Fruit fly (Drosophila melanogaster) whole organism, wandering third instar larva: Measurements from ENCODE around the gene CG10725.

Experiments used
- Abd-B ChIP-seq: fragments of >200 bp; optimal IDR thresholded peaks from 2 replicates; lab custom pipeline; 2017; ENCODE audit warnings: missing biosample characterization, missing genetic modification characterization
- CG32264 ChIP-seq: fragments of 200-800 bp; sonication (Bioruptor generic); optimal IDR thresholded peaks from 2 replicates; lab custom pipeline; 2016; ENCODE audit warnings: missing biosample characterization, missing genetic modification characterization
- CG9705 ChIP-seq: fragments of 200-800 bp; sonication (Bioruptor generic); optimal IDR thresholded peaks from 2 replicates; lab custom pipeline; 2018; ENCODE audit warnings: missing biosample characterization, mild to moderate bottlenecking, missing genetic modification characterization
- Dfd ChIP-seq: fragments of >200 bp; optimal IDR thresholded peaks from 2 replicates; lab custom pipeline; 2017; ENCODE audit warnings: missing biosample characterization, missing genetic modification characterization
- Dif ChIP-seq: fragments of 200-275, 200-300 bp; sonication (Bioruptor generic); optimal IDR thresholded peaks from 2 replicates; lab custom pipeline; 2018; ENCODE audit warnings: missing biosample characterization, missing genetic modification characterization; ENCODE audit not compliant: partially characterized antibody
- GATAd ChIP-seq: sonication (Bioruptor generic); optimal IDR thresholded peaks from 2 replicates; lab custom pipeline; 2016; ENCODE audit warnings: missing biosample characterization, missing genetic modification characterization
- HLH106 ChIP-seq: fragments of 200-800 bp; optimal IDR thresholded peaks from 3 replicates; lab custom pipeline; 2019; ENCODE audit warnings: missing biosample characterization, mild to moderate bottlenecking, missing genetic modification characterization, moderate library complexity
- Hnf4 ChIP-seq: fragments of 200-800 bp; sonication (Bioruptor generic); optimal IDR thresholded peaks from 2 replicates; lab custom pipeline; 2016; ENCODE audit warnings: missing biosample characterization, mild to moderate bottlenecking, missing genetic modification characterization
- Hr83 ChIP-seq: fragments of 200-300 bp; sonication (Bioruptor generic); optimal IDR thresholded peaks from 2 replicates; lab custom pipeline; 2016; ENCODE audit warnings: missing biosample characterization, mild to moderate bottlenecking, missing genetic modification characterization, moderate library complexity; ENCODE audit not compliant: poor library complexity, severe bottlenecking
- Mio ChIP-seq: sonication (Bioruptor generic); optimal IDR thresholded peaks from 2 replicates; lab custom pipeline; 2016; ENCODE audit warnings: missing biosample characterization, missing genetic modification characterization
- Myc ChIP-seq: fragments of >200 bp; optimal IDR thresholded peaks from 2 replicates; lab custom pipeline; 2017
- N ChIP-seq: fragments of >200 bp; optimal IDR thresholded peaks from 2 replicates; lab custom pipeline; 2018; ENCODE audit warnings: missing biosample characterization, missing external identifiers, missing genetic modification characterization
- Rel ChIP-seq, 2 experiments: fragments of 200-800 bp; sonication (Bioruptor generic) in 1 of 2; optimal IDR thresholded peaks; 2 replicates in 1 of 2; 3 replicates in 1 of 2; lab custom pipeline; 2016 to 2019; ENCODE audit warnings: mild to moderate bottlenecking in 2 of 2, missing biosample characterization in 2 of 2, missing genetic modification characterization in 2 of 2, moderate library complexity in 1 of 2
- Vsx2 ChIP-seq: fragments of 200-300, 225-300 bp; sonication (Bioruptor generic); optimal IDR thresholded peaks from 2 replicates; lab custom pipeline; 2018; ENCODE audit warnings: missing biosample characterization, missing genetic modification characterization; ENCODE audit not compliant: partially characterized antibody
- br ChIP-seq: fragments of 200-800 bp; sonication (Bioruptor generic); optimal IDR thresholded peaks from 2 replicates; lab custom pipeline; 2016; ENCODE audit warnings: missing biosample characterization, missing genetic modification characterization
- brk ChIP-seq: fragments of 200-800 bp; sonication (Bioruptor generic); optimal IDR thresholded peaks from 2 replicates; lab custom pipeline; 2016; ENCODE audit warnings: missing biosample characterization, mild to moderate bottlenecking, missing genetic modification characterization
- dmrt93B ChIP-seq: fragments of 200-800 bp; sonication (Bioruptor generic); optimal IDR thresholded peaks from 2 replicates; lab custom pipeline; 2018; ENCODE audit warnings: missing biosample characterization, mild to moderate bottlenecking, missing genetic modification characterization
- dsf ChIP-seq: sonication (Bioruptor generic); optimal IDR thresholded peaks from 2 replicates; lab custom pipeline; 2016; ENCODE audit warnings: missing biosample characterization, missing genetic modification characterization, borderline replicate concordance
- ey ChIP-seq: fragments of 200-800 bp; sonication (Bioruptor generic); optimal IDR thresholded peaks from 2 replicates; lab custom pipeline; 2016; ENCODE audit warnings: missing biosample characterization, missing genetic modification characterization
- foxo ChIP-seq, 2 experiments: fragments of 200-800 bp; sonication (Bioruptor generic); optimal IDR thresholded peaks; 2 replicates in 1 of 2; 3 replicates in 1 of 2; lab custom pipeline; 2016 to 2017; ENCODE audit warnings: missing biosample characterization in 2 of 2, missing genetic modification characterization in 2 of 2
- fru ChIP-seq: fragments of 200-800 bp; sonication (Bioruptor generic); optimal IDR thresholded peaks from 3 replicates; lab custom pipeline; 2016; ENCODE audit warnings: missing biosample characterization, mild to moderate bottlenecking, missing genetic modification characterization
- jim ChIP-seq: fragments of 175-275, 200-325 bp; sonication (Bioruptor generic); optimal IDR thresholded peaks from 2 replicates; lab custom pipeline; 2016; ENCODE audit warnings: missing biosample characterization, mild to moderate bottlenecking, missing genetic modification characterization
- lola ChIP-seq: fragments of >200 bp; optimal IDR thresholded peaks from 2 replicates; lab custom pipeline; 2017; ENCODE audit warnings: missing biosample characterization, missing genetic modification characterization
- pan ChIP-seq: fragments of >200 bp; optimal IDR thresholded peaks from 2 replicates; lab custom pipeline; 2017
- sage ChIP-seq: fragments of 200-800 bp; sonication (Bioruptor generic); optimal IDR thresholded peaks from 2 replicates; lab custom pipeline; 2016; ENCODE audit warnings: missing biosample characterization, mild to moderate bottlenecking, missing genetic modification characterization
- tai ChIP-seq: sonication (Bioruptor generic); optimal IDR thresholded peaks from 2 replicates; lab custom pipeline; 2016; ENCODE audit warnings: missing biosample characterization, missing genetic modification characterization
- usp ChIP-seq: fragments of >200 bp; optimal IDR thresholded peaks from 2 replicates; lab custom pipeline; 2017; ENCODE audit warnings: missing biosample characterization, missing genetic modification characterization
- woc ChIP-seq: sonication (Bioruptor generic); optimal IDR thresholded peaks from 2 replicates; lab custom pipeline; 2016; ENCODE audit warnings: missing biosample characterization, mild to moderate bottlenecking, missing genetic modification characterization

The CG10725 gene

dm6 chr3L:13450177-13450793 lies 12.5 kb downstream of the CG10725 start, which contains the start of the genes JMJD7 and CG10738 (continued):
- TF ChIP-seq Dif (GFP tag; lab: Kevin White, UChicago), result no peak
- peak; percentile 66 for TF ChIP-seq HLH106 (tag; lab: Kevin White, UChicago)
- no peak for TF ChIP-seq brk (GFP tag; lab: Kevin White, UChicago)
- no peak for TF ChIP-seq Mio
- TF ChIP-seq Abd-B (GFP tag; lab: Kevin White, UChicago), result no peak
- TF ChIP-seq ey, result peak; percentile 5
- TF ChIP-seq tai (GFP tag; lab: Kevin White, UChicago), result no peak
- TF ChIP-seq N (GFP tag; lab: Kevin White, UChicago), result no peak
- no peak for TF ChIP-seq Vsx2 (GFP tag; lab: Kevin White, UChicago)
- TF ChIP-seq Myc (lab: Kevin White, UChicago), result no peak

- no peak for TF ChIP-seq sage (GFP tag; lab: Kevin White, UChicago)
- no peak for TF ChIP-seq Rel (GFP tag; optimal IDR thresholded peaks at IDR 0.05; lab: Kevin White, UChicago)
- TF ChIP-seq Rel (tag; optimal IDR thresholded peaks at IDR 0.05; lab: Kevin White, UChicago), result no peak
- TF ChIP-seq br, result no peak
- no peak for TF ChIP-seq CG32264 (GFP tag; lab: Kevin White, UChicago)
- no peak for TF ChIP-seq Myc (lab: Kevin White, UChicago)
- no peak for TF ChIP-seq Vsx2 (GFP tag; lab: Kevin White, UChicago)
- TF ChIP-seq pan, result no peak
- no peak for TF ChIP-seq jim
- no peak for TF ChIP-seq Hr83 (GFP tag; lab: Kevin White, UChicago)
- no peak for TF ChIP-seq dmrt93B (GFP tag; lab: Kevin White, UChicago)
Observed at dm6 chr3L:13451562-13451961, 13.8 kb downstream of the CG10725 start.

DNA sequence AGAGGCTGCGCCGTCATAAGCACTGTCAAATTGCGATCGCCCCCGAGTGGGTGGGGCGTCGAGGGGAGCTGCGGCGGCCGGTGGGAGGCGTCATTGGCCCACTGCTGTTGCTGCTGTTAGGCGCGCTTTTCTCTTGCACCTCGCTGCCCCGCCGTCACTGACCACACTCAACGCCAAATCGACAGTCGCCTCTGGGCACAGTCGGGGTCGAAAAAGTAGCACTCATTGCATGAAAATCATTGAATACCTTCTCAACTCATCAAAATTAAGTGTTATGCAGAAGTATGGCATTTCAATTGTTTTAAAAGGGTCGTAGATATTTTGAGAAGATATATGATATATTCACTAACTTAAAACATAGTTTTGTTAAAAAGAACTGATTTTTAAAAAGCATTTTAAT lies 14.5 kb downstream of the CG10725 start:
- no peak for TF ChIP-seq N (GFP tag; lab: Kevin White, UChicago)
- no peak for TF ChIP-seq Rel (GFP tag; optimal IDR thresholded peaks at IDR 0.05; lab: Kevin White, UChicago)
- no peak for TF ChIP-seq Rel (tag; optimal IDR thresholded peaks at IDR 0.05; lab: Kevin White, UChicago)
- TF ChIP-seq tai (GFP tag; lab: Kevin White, UChicago), result no peak
- no peak for TF ChIP-seq Hr83 (GFP tag; lab: Kevin White, UChicago)

DNA sequence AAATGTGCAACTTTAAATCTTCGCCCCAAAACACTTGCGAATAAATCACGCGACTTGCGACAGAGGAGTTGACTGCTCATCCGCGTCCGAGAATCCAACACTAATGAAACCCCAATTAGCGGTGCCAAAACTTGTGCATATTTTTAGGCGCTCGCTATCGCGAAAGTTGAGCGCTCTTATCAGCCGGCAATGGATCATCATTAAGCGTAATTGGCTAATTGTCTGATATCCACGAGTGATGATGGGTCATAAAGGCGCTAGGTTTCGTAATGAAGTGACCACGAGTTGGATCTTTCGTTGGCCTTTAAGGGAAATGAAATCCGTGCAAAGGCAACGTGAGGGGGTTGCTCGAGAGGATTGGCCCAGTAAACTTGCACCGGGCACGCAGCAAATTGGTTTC lies 17.0 kb downstream of the CG10725 start:
- TF ChIP-seq HLH106 (tag; lab: Kevin White, UChicago) (no peak), fru (GFP tag; lab: Kevin White, UChicago) (no peak), foxo (GFP tag; optimal IDR thresholded peaks at IDR 0.05; lab: Kevin White, UChicago) (no peak), N (GFP tag; lab: Kevin White, UChicago) (peak; percentile 10), jim (no peak), Myc (lab: Kevin White, UChicago) (no peak), Vsx2 (GFP tag; lab: Kevin White, UChicago) (peak; percentile 23), Dif (GFP tag; lab: Kevin White, UChicago) (no peak)
- TF ChIP-seq, all 38 proteins: peak for 2

dm6 chr3L:13457133-13457532 lies 19.4 kb downstream of the CG10725 start, which contains the start of gene CG10116:
Gene CG10116, minus strand, starts transcription at chr3L:13457238.
- TF ChIP-seq usp (GFP tag; lab: Kevin White, UChicago) (no peak), Vsx2 (GFP tag; lab: Kevin White, UChicago) (no peak), Hr83 (GFP tag; lab: Kevin White, UChicago) (no peak), brk (GFP tag; lab: Kevin White, UChicago) (no peak), Hnf4 (GFP tag; lab: Kevin White, UChicago) (no peak), pan (no peak), N (GFP tag; lab: Kevin White, UChicago) (no peak), tai (GFP tag; lab: Kevin White, UChicago) (no peak), foxo (GFP tag; optimal IDR thresholded peaks at IDR 0.05; lab: Kevin White, UChicago) (no peak), dsf (no peak), Dfd (no peak), sage (GFP tag; lab: Kevin White, UChicago) (no peak), CG9705 (GFP tag; lab: Kevin White, UChicago) (no peak), CG32264 (GFP tag; lab: Kevin White, UChicago) (no peak), HLH106 (tag; lab: Kevin White, UChicago) (no peak), GATAd (GFP tag; lab: Kevin White, UChicago) (no peak), lola (GFP tag; lab: Kevin White, UChicago) (no peak), woc (GFP tag; lab: Kevin White, UChicago) (no peak)
